Fruit fly (Drosophila melanogaster) whole organism, embryonic: ENCODE measurements around the gene Acp29AB.

Experiments used
- Asciz ChIP-seq: fragments of 200-800 bp; sonication (Bioruptor generic); optimal IDR thresholded peaks from 2 replicates; lab custom pipeline; 2017; ENCODE audit warnings: missing biosample characterization, mild to moderate bottlenecking, missing genetic modification characterization, missing genetic modification reagents
- CG10267 ChIP-seq: fragments of 200-800 bp; sonication (Bioruptor generic); optimal IDR thresholded peaks from 2 replicates; lab custom pipeline; 2018; ENCODE audit warnings: missing biosample characterization, mild to moderate bottlenecking, missing genetic modification characterization, moderate library complexity
- CG10274 ChIP-seq: fragments of 200-800 bp; sonication (Bioruptor generic); optimal IDR thresholded peaks from 3 replicates; lab custom pipeline; 2017; ENCODE audit warnings: missing biosample characterization, mild to moderate bottlenecking, missing genetic modification characterization
- CG10979 ChIP-seq: fragments of 200-800 bp; sonication (Bioruptor generic); optimal IDR thresholded peaks from 2 replicates; lab custom pipeline; 2018; ENCODE audit warnings: missing biosample characterization, mild to moderate bottlenecking, missing genetic modification characterization, moderate library complexity
- CG12071 ChIP-seq: fragments of 200-800 bp; sonication (Bioruptor generic); optimal IDR thresholded peaks from 3 replicates; lab custom pipeline; 2018; ENCODE audit warnings: missing biosample characterization, mild to moderate bottlenecking, missing genetic modification characterization
- CG12744 ChIP-seq: fragments of 200-800 bp; sonication (Bioruptor generic); optimal IDR thresholded peaks from 2 replicates; lab custom pipeline; 2016; ENCODE audit warnings: missing biosample characterization, missing genetic modification characterization
- CG13424 ChIP-seq: fragments of 200-800 bp; sonication (Bioruptor generic); optimal IDR thresholded peaks from 2 replicates; lab custom pipeline; 2019; ENCODE audit warnings: missing biosample characterization, mild to moderate bottlenecking, missing genetic modification characterization, moderate library complexity
- CG14965 ChIP-seq: fragments of 200-800 bp; sonication (Bioruptor generic); optimal IDR thresholded peaks from 2 replicates; lab custom pipeline; 2016; ENCODE audit warnings: missing biosample characterization, missing genetic modification characterization, borderline replicate concordance
- CG17568 ChIP-seq: fragments of 200-800 bp; sonication (Bioruptor generic); optimal IDR thresholded peaks from 2 replicates; lab custom pipeline; 2018; ENCODE audit warnings: missing biosample characterization, mild to moderate bottlenecking, missing genetic modification characterization, moderate library complexity
- CG18262 ChIP-seq: fragments of 200-800 bp; optimal IDR thresholded peaks from 3 replicates; lab custom pipeline; 2019; ENCODE audit warnings: missing biosample characterization, mild to moderate bottlenecking, missing genetic modification characterization, moderate library complexity
- CG18764 ChIP-seq: fragments of 200-800 bp; sonication (Bioruptor generic); optimal IDR thresholded peaks from 3 replicates; lab custom pipeline; 2016; ENCODE audit warnings: missing biosample characterization, missing genetic modification characterization
- CG2116 ChIP-seq: fragments of 200-800 bp; sonication (Bioruptor generic); optimal IDR thresholded peaks from 3 replicates; lab custom pipeline; 2018; ENCODE audit warnings: missing biosample characterization, mild to moderate bottlenecking, missing genetic modification characterization
- CG2712 ChIP-seq: fragments of 200-800 bp; optimal IDR thresholded peaks from 3 replicates; lab custom pipeline; 2019; ENCODE audit warnings: missing biosample characterization, mild to moderate bottlenecking, missing genetic modification characterization, moderate library complexity
- CG33213 ChIP-seq: fragments of 200-800 bp; sonication (Bioruptor generic); optimal IDR thresholded peaks from 3 replicates; lab custom pipeline; 2016; ENCODE audit warnings: missing biosample characterization, missing genetic modification characterization
- CG33557 ChIP-seq: fragments of 200-800 bp; sonication (Bioruptor generic); optimal IDR thresholded peaks from 2 replicates; lab custom pipeline; 2019; ENCODE audit warnings: missing biosample characterization, mild to moderate bottlenecking, missing genetic modification characterization, moderate library complexity
- CG4707 ChIP-seq: fragments of 200-800 bp; sonication (Bioruptor generic); optimal IDR thresholded peaks from 2 replicates; lab custom pipeline; 2018; ENCODE audit warnings: missing biosample characterization, mild to moderate bottlenecking, missing genetic modification characterization, moderate library complexity
- CG5245 ChIP-seq: fragments of 200-800 bp; sonication (Bioruptor generic); optimal IDR thresholded peaks from 3 replicates; lab custom pipeline; 2016; ENCODE audit warnings: missing biosample characterization, missing genetic modification characterization
- CG6765 ChIP-seq: fragments of 200-800 bp; sonication (Bioruptor generic); optimal IDR thresholded peaks from 3 replicates; lab custom pipeline; 2017; ENCODE audit warnings: missing biosample characterization, mild to moderate bottlenecking, missing genetic modification characterization
- CG7271 ChIP-seq: fragments of 200-800 bp; sonication (Bioruptor generic); optimal IDR thresholded peaks from 2 replicates; lab custom pipeline; 2018; ENCODE audit warnings: missing biosample characterization, mild to moderate bottlenecking, missing genetic modification characterization, moderate library complexity
- CG8281 ChIP-seq: fragments of 200-800 bp; sonication (Bioruptor generic); optimal IDR thresholded peaks from 2 replicates; lab custom pipeline; 2018; ENCODE audit warnings: missing biosample characterization, mild to moderate bottlenecking, missing genetic modification characterization, moderate library complexity
- CG8388 ChIP-seq: fragments of 200-800 bp; sonication (Bioruptor generic); optimal IDR thresholded peaks from 2 replicates; lab custom pipeline; 2019; ENCODE audit warnings: missing biosample characterization, mild to moderate bottlenecking, missing genetic modification characterization, moderate library complexity
- CG9727 ChIP-seq: fragments of 200-800 bp; sonication (Bioruptor generic); optimal IDR thresholded peaks from 3 replicates; lab custom pipeline; 2017; ENCODE audit warnings: missing biosample characterization, mild to moderate bottlenecking, missing genetic modification characterization
- CTCF ChIP-seq: fragments of 200-800 bp; sonication (Bioruptor generic); optimal IDR thresholded peaks from 2 replicates; lab custom pipeline; 2017; ENCODE audit warnings: missing biosample characterization, mild to moderate bottlenecking, missing genetic modification characterization, moderate library complexity
- D19A ChIP-seq: fragments of 200-800 bp; optimal IDR thresholded peaks from 3 replicates; lab custom pipeline; 2019; ENCODE audit warnings: missing biosample characterization, mild to moderate bottlenecking, missing genetic modification characterization, moderate library complexity
- Fer3 ChIP-seq: fragments of 200-800 bp; sonication (Bioruptor generic); optimal IDR thresholded peaks from 2 replicates; lab custom pipeline; 2018; ENCODE audit warnings: missing biosample characterization, mild to moderate bottlenecking, missing genetic modification characterization, moderate library complexity
- Kr ChIP-seq: fragments of 200-800 bp; sonication (Bioruptor generic); optimal IDR thresholded peaks from 2 replicates; lab custom pipeline; 2017; ENCODE audit warnings: missing biosample characterization, mild to moderate bottlenecking, missing genetic modification characterization
- Mes4 ChIP-seq: fragments of 200-800 bp; sonication (Bioruptor generic); optimal IDR thresholded peaks from 2 replicates; lab custom pipeline; 2016; ENCODE audit warnings: missing biosample characterization, missing genetic modification characterization
- PHDP ChIP-seq: fragments of 200-800 bp; sonication (Bioruptor generic); optimal IDR thresholded peaks from 3 replicates; lab custom pipeline; 2018; ENCODE audit warnings: missing biosample characterization, mild to moderate bottlenecking, missing genetic modification characterization, moderate library complexity
- Ssrp ChIP-seq: fragments of 200-800 bp; sonication (Bioruptor generic); optimal IDR thresholded peaks from 2 replicates; lab custom pipeline; 2018; ENCODE audit warnings: missing biosample characterization, mild to moderate bottlenecking, missing genetic modification characterization, moderate library complexity
- Tbp ChIP-seq: fragments of >200 bp; optimal IDR thresholded peaks from 2 replicates; lab custom pipeline; 2018; ENCODE audit warnings: missing biosample characterization, missing genetic modification characterization
- YL-1 ChIP-seq: fragments of 200-800 bp; sonication (Bioruptor generic); optimal IDR thresholded peaks from 3 replicates; lab custom pipeline; 2017; ENCODE audit warnings: missing biosample characterization, mild to moderate bottlenecking, missing genetic modification characterization
- ara ChIP-seq: fragments of 200-800 bp; sonication (Bioruptor generic); IDR thresholded peaks from 2 replicates; pipeline ENCODE4 v1.3.6; 2022; ENCODE audit warnings: missing biosample characterization, missing genetic modification characterization
- ash1 ChIP-seq: fragments of 200-800 bp; sonication (Bioruptor generic); optimal IDR thresholded peaks from 2 replicates; lab custom pipeline; 2018; ENCODE audit warnings: missing biosample characterization, mild to moderate bottlenecking, missing genetic modification characterization
- bab2 ChIP-seq: fragments of 200-800 bp; sonication (Bioruptor generic); optimal IDR thresholded peaks from 2 replicates; lab custom pipeline; 2016; ENCODE audit warnings: missing biosample characterization, missing genetic modification characterization
- ci ChIP-seq: fragments of 200-800 bp; sonication (Bioruptor generic); IDR thresholded peaks from 3 replicates; pipeline ENCODE4 v1.3.6; 2022; ENCODE audit warnings: missing biosample characterization, missing genetic modification characterization
- crp ChIP-seq, 2 experiments: fragments of 200-800 bp; sonication (Bioruptor generic); optimal IDR thresholded peaks; 2 replicates in 1 of 2; 3 replicates in 1 of 2; lab custom pipeline; 2017; ENCODE audit warnings: missing biosample characterization in 2 of 2, missing genetic modification characterization in 2 of 2, mild to moderate bottlenecking in 1 of 2, moderate library complexity in 1 of 2
- cwo ChIP-seq: fragments of 200-800 bp; sonication (Bioruptor generic); optimal IDR thresholded peaks from 3 replicates; lab custom pipeline; 2017; ENCODE audit warnings: missing biosample characterization, missing genetic modification characterization, mild to moderate bottlenecking, moderate library complexity, missing genetic modification reagents
- dysf ChIP-seq: fragments of 200-800 bp; sonication (Bioruptor generic); IDR thresholded peaks from 3 replicates; pipeline ENCODE4 v1.3.6; 2022; ENCODE audit warnings: missing biosample characterization, missing genetic modification characterization
- fd96Cb ChIP-seq: fragments of 200-800 bp; sonication (Bioruptor generic); optimal IDR thresholded peaks from 2 replicates; lab custom pipeline; 2018; ENCODE audit warnings: missing biosample characterization, mild to moderate bottlenecking, missing genetic modification characterization, moderate library complexity
- hth ChIP-seq: fragments of >200 bp; optimal IDR thresholded peaks from 2 replicates; lab custom pipeline; 2017; ENCODE audit warnings: inconsistent platforms
- kay ChIP-seq: fragments of 200-800 bp; sonication (Bioruptor generic); optimal IDR thresholded peaks from 2 replicates; lab custom pipeline; 2016; ENCODE audit warnings: missing biosample characterization, missing genetic modification characterization
- maf-S ChIP-seq: fragments of 200-800 bp; sonication (Bioruptor generic); optimal IDR thresholded peaks from 2 replicates; lab custom pipeline; 2016; ENCODE audit warnings: missing biosample characterization, missing genetic modification characterization
- pfk ChIP-seq: fragments of 200-800 bp; sonication (Bioruptor generic); optimal IDR thresholded peaks from 2 replicates; lab custom pipeline; 2018; ENCODE audit warnings: missing biosample characterization, mild to moderate bottlenecking, missing genetic modification characterization, moderate library complexity
- pho ChIP-seq: fragments of 200-800 bp; sonication (Bioruptor generic); optimal IDR thresholded peaks from 2 replicates; lab custom pipeline; 2016; ENCODE audit warnings: missing biosample characterization, missing genetic modification characterization
- rib ChIP-seq: fragments of 200-800 bp; sonication (Bioruptor generic); IDR thresholded peaks from 2 replicates; pipeline ENCODE4 v1.3.6; 2022; ENCODE audit warnings: missing biosample characterization, missing genetic modification characterization
- sens ChIP-seq: fragments of 200-800 bp; sonication (Bioruptor generic); peaks from one replicate; lab custom pipeline; 2016; ENCODE audit warnings: missing biosample characterization, missing genetic modification characterization
- stwl ChIP-seq: fragments of 200-800 bp; sonication (Bioruptor generic); optimal IDR thresholded peaks from 3 replicates; lab custom pipeline; 2018; ENCODE audit warnings: missing biosample characterization, mild to moderate bottlenecking, missing genetic modification characterization, moderate library complexity
- unpg ChIP-seq: fragments of 200-800 bp; sonication (Bioruptor generic); optimal IDR thresholded peaks from 3 replicates; lab custom pipeline; 2018; ENCODE audit warnings: missing biosample characterization, mild to moderate bottlenecking, missing genetic modification characterization, moderate library complexity
- vvl ChIP-seq: fragments of 200-800 bp; sonication (Bioruptor generic); IDR thresholded peaks from 2 replicates; pipeline ENCODE4 v1.3.6; 2022; ENCODE audit warnings: missing biosample characterization, missing genetic modification characterization
- wek ChIP-seq: fragments of 200-800 bp; sonication (Bioruptor generic); optimal IDR thresholded peaks from 3 replicates; lab custom pipeline; 2018; ENCODE audit warnings: missing biosample characterization, mild to moderate bottlenecking, missing genetic modification characterization, moderate library complexity

Gene Acp29AB

dm6 chr2L:8423460-8424089 lies 30.6 kb upstream of the Acp29AB start (continued):
- TF ChIP-seq D19A (tag; lab: Kevin White, UChicago): peak; percentile 40
- peak; percentile 19; the same call in 1 of the 3 replicates for TF ChIP-seq ci (GFP tag; lab: Robert Waterston, UW)
- no peak for TF ChIP-seq Ssrp (tag; lab: Kevin White, UChicago)
- TF ChIP-seq CG12071: no peak
- peak; percentile 9 for TF ChIP-seq Mes4
- TF ChIP-seq CG6765: no peak
- TF ChIP-seq CG17568 (GFP tag; lab: Kevin White, UChicago): no peak
- peak; percentile 29 for TF ChIP-seq CG33557
- no peak for TF ChIP-seq CG10267 (tag; lab: Kevin White, UChicago)
- TF ChIP-seq ara (GFP tag; lab: Robert Waterston, UW): no peak
- peak; percentile 8 for TF ChIP-seq unpg
- peak; percentile 3 for TF ChIP-seq CG8388 (GFP tag; lab: Kevin White, UChicago)
- no peak for TF ChIP-seq pfk (GFP tag; lab: Kevin White, UChicago)
- peak; percentile 26 for TF ChIP-seq PHDP (tag; lab: Kevin White, UChicago)
- TF ChIP-seq CG4707 (GFP tag; lab: Kevin White, UChicago): peak; percentile 45
- no peak for TF ChIP-seq CG5245
- no peak for TF ChIP-seq CG10274
- TF ChIP-seq Kr: peak; percentile 34
- TF ChIP-seq CG12744 (GFP tag; lab: Kevin White, UChicago): no peak
- TF ChIP-seq wek (GFP tag; lab: Kevin White, UChicago): peak; percentile 28
- peak; percentile 9 for TF ChIP-seq bab2 (GFP tag; lab: Kevin White, UChicago)
- TF ChIP-seq CG13424: peak; percentile 14
- peak; percentile 2 for TF ChIP-seq stwl
- peak; percentile 42 for TF ChIP-seq CG18262
- no peak for TF ChIP-seq ash1 (GFP tag; lab: Kevin White, UChicago)
- TF ChIP-seq CG33213 (GFP tag; lab: Kevin White, UChicago): peak; percentile 1
- TF ChIP-seq CG14965 (GFP tag; lab: Kevin White, UChicago): no peak
- peak; percentile 14 for TF ChIP-seq kay (GFP tag; lab: Kevin White, UChicago)
- TF ChIP-seq CG2712 (tag; lab: Kevin White, UChicago): peak; percentile 47
- TF ChIP-seq rib (GFP tag; lab: Robert Waterston, UW): no peak
- TF ChIP-seq hth (lab: Kevin White, UChicago): no peak
- TF ChIP-seq cwo (GFP tag; lab: Kevin White, UChicago): no peak
- TF ChIP-seq CG8281 (tag; lab: Kevin White, UChicago): peak; percentile 22
- TF ChIP-seq Asciz (GFP tag; lab: Kevin White, UChicago): peak; percentile 2
- TF ChIP-seq CG10979 (tag; lab: Kevin White, UChicago): peak; percentile 22
- no peak for TF ChIP-seq CTCF (GFP tag; lab: Kevin White, UChicago)
- no peak for TF ChIP-seq dysf (GFP tag; lab: Robert Waterston, UW)
- peak; percentile 84 for TF ChIP-seq sens (GFP tag; lab: Kevin White, UChicago)
- TF ChIP-seq pho (GFP tag; lab: Kevin White, UChicago): no peak
- TF ChIP-seq CG7271 (tag; lab: Kevin White, UChicago): no peak
- peak; percentile 8 for TF ChIP-seq CG2116 (GFP tag; lab: Kevin White, UChicago)
- TF ChIP-seq Tbp (GFP tag; lab: Kevin White, UChicago): no peak
- TF ChIP-seq crp (GFP tag; optimal IDR thresholded peaks at IDR 0.05; lab: Kevin White, UChicago): no peak
- 0 out of 2 replicates have a peak, but pooled peaks have one; percentile 6 for TF ChIP-seq vvl (GFP tag; lab: Robert Waterston, UW)
- no peak for TF ChIP-seq maf-S
- no peak for TF ChIP-seq YL-1
- no peak for TF ChIP-seq CG18764 (GFP tag; lab: Kevin White, UChicago)
- no peak for TF ChIP-seq fd96Cb
- peak; percentile 15 for TF ChIP-seq CG9727
- TF ChIP-seq Fer3 (tag; lab: Kevin White, UChicago): no peak
